Worm (Caenorhabditis elegans): ENCODE results near the gene pgph-3.
A peak's percentile ranks its signal among the peaks of the same experiment; 100 is the strongest.

DNA sequence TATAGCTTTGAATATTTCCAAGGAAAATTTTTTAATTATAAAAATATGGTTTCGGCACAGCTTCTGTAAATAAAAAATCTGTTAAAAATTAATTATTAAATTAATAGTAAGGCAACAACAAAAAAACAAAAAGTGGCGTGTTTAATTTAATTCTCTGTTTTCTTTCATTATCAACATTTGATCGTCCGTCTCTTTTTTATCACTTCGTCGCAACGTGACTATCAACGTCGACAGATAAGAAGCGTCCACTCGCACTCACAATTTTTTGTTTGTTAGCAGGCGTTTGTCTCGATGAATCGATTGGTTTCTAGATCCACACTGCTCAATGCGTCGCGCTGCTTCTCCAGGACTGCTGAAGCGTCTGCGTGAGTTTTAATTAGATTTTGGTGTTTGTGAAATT lies 51.0 kb downstream of the pgph-3 start, which contains the start of gene gcst-1:
- no peak for TF ChIP-seq dpl-1 (GFP tag; optimal IDR thresholded peaks at IDR 0.05)
- TF ChIP-seq jun-1 (tag; optimal IDR thresholded peaks at IDR 0.05): no peak
- no peak for TF ChIP-seq nhr-111 (GFP tag; optimal IDR thresholded peaks at IDR 0.05)
- TF ChIP-seq F10B5.3 (tag; optimal IDR thresholded peaks at IDR 0.05): peak; percentile 12
- TF ChIP-seq pha-4 (GFP tag; IDR thresholded peaks at IDR 0.05): no peak
- no peak for TF ChIP-seq pha-4 (tag; optimal IDR thresholded peaks at IDR 0.05)
- no peak for TF ChIP-seq hif-1 (tag; optimal IDR thresholded peaks at IDR 0.05)
